Fruit fly (Drosophila melanogaster) whole organism, embryonic: ENCODE results near the gene Atg8b.

Source experiments
- CG14014 ChIP-seq: fragments of 200-800 bp; sonication (Bioruptor generic); IDR thresholded peaks from 2 replicates; pipeline ENCODE4 v1.3.6; 2022; ENCODE audit warnings: missing biosample characterization, missing genetic modification characterization
- CG32772 ChIP-seq: fragments of 200-800 bp; sonication (Bioruptor generic); IDR thresholded peaks from 2 replicates; pipeline ENCODE4 v1.3.6; 2022; ENCODE audit warnings: missing biosample characterization, missing genetic modification characterization
- CG34224 ChIP-seq: fragments of 200-800 bp; sonication (Bioruptor generic); IDR thresholded peaks from 3 replicates; pipeline ENCODE4 v1.3.6; 2022; ENCODE audit warnings: missing biosample characterization, missing genetic modification characterization; ENCODE audit not compliant: partially characterized antibody
- CG34422 ChIP-seq: fragments of 200-800 bp; sonication (Bioruptor generic); IDR thresholded peaks from 3 replicates; pipeline ENCODE4 v1.3.6; 2022; ENCODE audit warnings: missing biosample characterization, missing genetic modification characterization
- CG7928 ChIP-seq: fragments of 200-800 bp; sonication (Bioruptor generic); optimal IDR thresholded peaks from 2 replicates; lab custom pipeline; 2017; ENCODE audit warnings: missing biosample characterization, mild to moderate bottlenecking, missing genetic modification characterization
- CG7987 ChIP-seq: fragments of 200-800 bp; sonication (Bioruptor generic); optimal IDR thresholded peaks from 2 replicates; lab custom pipeline; 2018; ENCODE audit warnings: missing biosample characterization, mild to moderate bottlenecking, missing genetic modification characterization, moderate library complexity
- CG8290 ChIP-seq, 3 experiments: fragments of 200-800 bp; sonication (Bioruptor generic); optimal IDR thresholded peaks; 2 replicates each; lab custom pipeline; 2016 to 2019; ENCODE audit warnings: missing biosample characterization in 3 of 3, missing genetic modification characterization in 3 of 3, mild to moderate bottlenecking in 2 of 3, moderate library complexity in 1 of 3
- CTCF ChIP-seq: fragments of 200-800 bp; sonication (Bioruptor generic); optimal IDR thresholded peaks from 2 replicates; lab custom pipeline; 2017; ENCODE audit warnings: missing biosample characterization, mild to moderate bottlenecking, missing genetic modification characterization, moderate library complexity
- Dek ChIP-seq: fragments of 200-800 bp; sonication (Bioruptor generic); optimal IDR thresholded peaks from 3 replicates; lab custom pipeline; 2019; ENCODE audit warnings: missing biosample characterization, mild to moderate bottlenecking, missing genetic modification characterization, moderate library complexity
- Doc3 ChIP-seq: fragments of 200-800 bp; sonication (Bioruptor generic); IDR thresholded peaks from 3 replicates; pipeline ENCODE4 v1.3.6; 2022; ENCODE audit warnings: missing biosample characterization, missing genetic modification characterization; ENCODE audit not compliant: partially characterized antibody
- Ets65A ChIP-seq: fragments of 200-800 bp; sonication (Bioruptor generic); peaks from one replicate; lab custom pipeline; 2016; ENCODE audit warnings: missing biosample characterization, missing genetic modification characterization
- Fer1 ChIP-seq: fragments of 200-800 bp; sonication (Bioruptor generic); optimal IDR thresholded peaks from 2 replicates; lab custom pipeline; 2017; ENCODE audit warnings: missing biosample characterization, mild to moderate bottlenecking, missing genetic modification characterization
- GATAe ChIP-seq: fragments of 200-800 bp; sonication (Bioruptor generic); conservative IDR thresholded peaks from 2 replicates; pipeline ENCODE4 v1.3.6; 2022; ENCODE audit warnings: missing biosample characterization, missing genetic modification characterization
- Hmr ChIP-seq: fragments of 200-800 bp; sonication (Bioruptor generic); optimal IDR thresholded peaks from 3 replicates; lab custom pipeline; 2017; ENCODE audit warnings: mild to moderate bottlenecking, missing biosample characterization, missing genetic modification reagents, missing genetic modification characterization
- MBD-R2 ChIP-seq: fragments of 200-800 bp; sonication (Bioruptor generic); IDR thresholded peaks from 2 replicates; pipeline ENCODE4 v1.3.6; 2022; ENCODE audit warnings: missing biosample characterization, missing genetic modification characterization
- Med ChIP-seq: fragments of 200-800 bp; sonication (Bioruptor generic); peaks from one replicate; lab custom pipeline; 2016; ENCODE audit warnings: missing biosample characterization, missing genetic modification characterization, mild to moderate bottlenecking, inconsistent platforms, moderate library complexity
- Spps ChIP-seq: fragments of 200-800 bp; sonication (Bioruptor generic); optimal IDR thresholded peaks from 2 replicates; lab custom pipeline; 2018; ENCODE audit warnings: missing biosample characterization, mild to moderate bottlenecking, missing genetic modification characterization
- ash1 ChIP-seq: fragments of 200-800 bp; sonication (Bioruptor generic); optimal IDR thresholded peaks from 2 replicates; lab custom pipeline; 2018; ENCODE audit warnings: missing biosample characterization, mild to moderate bottlenecking, missing genetic modification characterization
- bcd ChIP-seq: fragments of 200-800 bp; sonication (Bioruptor generic); optimal IDR thresholded peaks from 2 replicates; lab custom pipeline; 2017; ENCODE audit warnings: missing biosample characterization, mild to moderate bottlenecking, missing genetic modification characterization
- bowl ChIP-seq: fragments of 200-800 bp; sonication (Bioruptor generic); IDR thresholded peaks from 2 replicates; pipeline ENCODE4 v1.3.6; 2022; ENCODE audit warnings: missing biosample characterization, missing genetic modification characterization
- caup ChIP-seq: fragments of 200-800 bp; sonication (Bioruptor generic); optimal IDR thresholded peaks from 3 replicates; lab custom pipeline; 2017; ENCODE audit warnings: missing biosample characterization, mild to moderate bottlenecking, missing genetic modification characterization, moderate library complexity; ENCODE audit not compliant: severe bottlenecking
- cg ChIP-seq: fragments of 200-800 bp; sonication (Bioruptor generic); optimal IDR thresholded peaks from 3 replicates; lab custom pipeline; 2019; ENCODE audit warnings: missing biosample characterization, mild to moderate bottlenecking, missing genetic modification characterization, moderate library complexity
- chinmo ChIP-seq: fragments of 200-800 bp; sonication (Bioruptor generic); IDR thresholded peaks from 4 replicates; pipeline ENCODE4 v1.3.6; 2022; ENCODE audit warnings: missing biosample characterization, missing genetic modification characterization; ENCODE audit not compliant: partially characterized antibody
- cwo ChIP-seq: fragments of 200-800 bp; sonication (Bioruptor generic); optimal IDR thresholded peaks from 3 replicates; lab custom pipeline; 2017; ENCODE audit warnings: missing biosample characterization, missing genetic modification characterization, mild to moderate bottlenecking, moderate library complexity, missing genetic modification reagents
- exex ChIP-seq: fragments of 200-800 bp; sonication (Bioruptor generic); optimal IDR thresholded peaks from 4 replicates; lab custom pipeline; 2018; ENCODE audit warnings: missing biosample characterization, mild to moderate bottlenecking, missing genetic modification characterization, moderate library complexity
- knrl ChIP-seq: fragments of 200-800 bp; sonication (Bioruptor generic); IDR thresholded peaks from 3 replicates; pipeline ENCODE4 v1.3.6; 2022; ENCODE audit warnings: missing biosample characterization, missing genetic modification characterization; ENCODE audit not compliant: partially characterized antibody
- lab ChIP-seq: fragments of 200-800 bp; sonication (Bioruptor generic); optimal IDR thresholded peaks from 3 replicates; lab custom pipeline; 2017; ENCODE audit warnings: missing biosample characterization, missing genetic modification characterization, mild to moderate bottlenecking, moderate library complexity, missing genetic modification reagents
- lov ChIP-seq, 2 experiments: fragments of 200-800 bp in 1 of 2; fragments of >200 bp in 1 of 2; sonication (Bioruptor generic) in 1 of 2; IDR thresholded peaks in 1 of 2; optimal IDR thresholded peaks in 1 of 2; 2 replicates in 1 of 2; 3 replicates in 1 of 2; pipeline versions ENCODE4 v1.3.6 to Lab custom; 2017 to 2022; ENCODE audit warnings: missing biosample characterization in 1 of 2, missing genetic modification characterization in 1 of 2
- rib ChIP-seq: fragments of 200-800 bp; sonication (Bioruptor generic); IDR thresholded peaks from 2 replicates; pipeline ENCODE4 v1.3.6; 2022; ENCODE audit warnings: missing biosample characterization, missing genetic modification characterization
- scrt ChIP-seq: fragments of 200-800 bp; sonication (Bioruptor generic); optimal IDR thresholded peaks from 2 replicates; lab custom pipeline; 2018; ENCODE audit warnings: missing biosample characterization, mild to moderate bottlenecking, missing genetic modification characterization, moderate library complexity
- sd ChIP-seq: fragments of 200-800 bp; sonication (Bioruptor generic); optimal IDR thresholded peaks from 3 replicates; lab custom pipeline; 2018; ENCODE audit warnings: missing biosample characterization, mild to moderate bottlenecking, missing genetic modification characterization, moderate library complexity
- sug ChIP-seq: fragments of 200-800 bp; optimal IDR thresholded peaks from 2 replicates; lab custom pipeline; 2019; ENCODE audit warnings: missing biosample characterization, mild to moderate bottlenecking, missing genetic modification characterization, moderate library complexity
- unc-4 ChIP-seq: fragments of 200-800 bp; sonication (Bioruptor generic); IDR thresholded peaks from 2 replicates; pipeline ENCODE4 v1.3.6; 2022; ENCODE audit warnings: missing biosample characterization, missing genetic modification characterization; ENCODE audit not compliant: partially characterized antibody
- zen ChIP-seq: fragments of 200-800 bp; sonication (Bioruptor generic); optimal IDR thresholded peaks from 3 replicates; lab custom pipeline; 2018; ENCODE audit warnings: missing biosample characterization, mild to moderate bottlenecking, missing genetic modification characterization, moderate library complexity

Atg8b gene

DNA sequence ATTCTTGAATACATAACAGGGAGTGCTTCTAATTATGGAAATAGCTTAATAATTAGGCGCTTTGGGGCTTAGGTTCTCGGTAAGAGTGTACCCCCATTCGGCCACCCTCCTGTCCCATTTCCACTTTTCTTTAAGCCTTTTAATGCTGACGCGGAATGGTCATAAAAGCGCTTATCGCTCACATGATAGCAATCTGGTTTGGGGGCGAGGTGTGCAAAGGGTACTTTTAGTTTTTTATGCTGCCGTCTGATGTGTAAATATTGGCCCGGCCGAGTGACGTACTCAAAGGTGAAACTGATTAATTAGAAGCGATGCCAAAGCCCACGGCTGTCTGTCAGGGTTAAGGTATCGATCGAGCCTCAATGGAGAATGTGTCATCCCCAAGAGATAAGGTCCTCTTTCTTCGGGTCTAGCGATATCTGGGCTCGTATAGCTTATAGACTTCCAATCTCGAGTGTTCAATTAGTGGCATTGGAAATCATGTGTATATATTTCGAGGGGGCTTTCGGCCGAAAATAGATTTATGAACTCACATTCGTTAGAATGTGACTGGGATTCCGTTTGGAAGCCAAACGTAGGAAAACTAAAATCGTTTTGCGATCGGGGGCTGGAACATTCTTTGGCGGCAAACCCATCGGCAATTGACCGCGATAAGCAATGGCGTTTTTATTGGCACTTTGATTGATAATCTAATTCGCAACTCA, 35.1 kb upstream of the Atg8b start (continued):
- TF ChIP-seq CG34224 (no peak), sd (tag; lab: Kevin White, UChicago) (peak; percentile 69)

DNA sequence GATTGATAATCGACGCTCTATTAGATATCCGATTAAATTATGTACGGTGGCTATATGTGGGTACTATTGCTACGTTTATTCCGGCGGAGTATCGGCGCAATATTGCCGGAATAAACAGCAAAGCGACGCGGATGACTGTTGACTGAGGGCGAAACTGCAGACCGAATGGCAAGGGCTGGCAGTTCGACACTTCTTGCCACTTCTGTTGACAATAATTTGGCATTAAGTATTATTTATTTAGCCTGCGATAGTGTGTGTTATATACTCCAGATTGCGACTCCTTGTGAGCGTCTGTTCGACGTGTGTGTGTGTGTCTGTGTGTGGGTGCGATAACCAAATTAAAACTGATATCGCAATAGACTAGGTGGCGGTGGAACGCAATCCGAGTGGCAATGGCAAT, 34.0 kb upstream of the Atg8b start:
- TF ChIP-seq lab (GFP tag; lab: Kevin White, UChicago): peak; percentile 28
- no peak for TF ChIP-seq Dek (tag; lab: Kevin White, UChicago)
- no peak for TF ChIP-seq Doc3
- TF ChIP-seq CG14014 (GFP tag; lab: Robert Waterston, UW): no peak
- peak; percentile 43 for TF ChIP-seq cwo (GFP tag; lab: Kevin White, UChicago)
- TF ChIP-seq bowl (GFP tag; lab: Robert Waterston, UW): no peak
- TF ChIP-seq rib: no peak
- no peak for TF ChIP-seq unc-4 (GFP tag; lab: Robert Waterston, UW)
- TF ChIP-seq chinmo (GFP tag; lab: Robert Waterston, UW): no peak
- no peak for TF ChIP-seq Hmr (GFP tag; lab: Kevin White, UChicago)
- no peak for TF ChIP-seq CG8290 (GFP tag; optimal IDR thresholded peaks at IDR 0.05; lab: Kevin White, UChicago)
- peak in 1 of 2 experiments; percentile 5 for TF ChIP-seq CG8290 (tag; optimal IDR thresholded peaks at IDR 0.05; lab: Kevin White, UChicago)
- TF ChIP-seq GATAe (GFP tag; lab: Robert Waterston, UW): peak; percentile 63
- TF ChIP-seq caup (GFP tag; lab: Kevin White, UChicago): no peak
- TF ChIP-seq Spps: no peak
- peak; percentile 55 for TF ChIP-seq sug (tag; lab: Kevin White, UChicago)
- peak; percentile 93 for TF ChIP-seq exex (tag; lab: Kevin White, UChicago)
- no peak for TF ChIP-seq ash1 (GFP tag; lab: Kevin White, UChicago)
- TF ChIP-seq CG32772 (GFP tag; lab: Robert Waterston, UW): no peak
- peak; percentile 2 for TF ChIP-seq Fer1 (GFP tag; lab: Kevin White, UChicago)
- TF ChIP-seq cg (GFP tag; lab: Kevin White, UChicago): peak; percentile 11
- TF ChIP-seq CG7987 (GFP tag; lab: Kevin White, UChicago): no peak

DNA sequence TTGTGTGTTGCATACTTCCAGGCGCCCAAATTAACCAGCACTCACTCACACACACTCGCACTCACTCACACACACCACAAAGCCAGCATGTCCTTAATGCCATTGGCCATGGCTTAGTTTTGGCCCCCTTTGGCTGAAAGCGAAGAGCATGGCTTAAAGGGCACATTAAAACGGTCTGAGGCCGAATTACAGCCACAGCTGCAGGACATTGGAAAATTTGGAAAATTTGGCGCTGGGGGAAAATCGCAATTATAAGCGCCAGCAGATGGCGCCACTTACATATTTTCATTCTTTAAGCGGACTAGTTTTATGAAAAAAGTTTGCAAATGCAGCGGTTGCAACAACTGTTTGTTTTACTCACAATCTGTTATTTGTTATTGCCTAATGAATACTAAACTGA, 17.7 kb upstream of the Atg8b start:
- TF ChIP-seq MBD-R2 (GFP tag; lab: Robert Waterston, UW) (no peak), scrt (GFP tag; lab: Kevin White, UChicago) (no peak), knrl (GFP tag; lab: Robert Waterston, UW) (no peak), zen (tag; lab: Kevin White, UChicago) (peak; percentile 9), Med (GFP tag; lab: Kevin White, UChicago) (peak; percentile 28), Ets65A (GFP tag; lab: Kevin White, UChicago) (peak; percentile 19), lov (optimal IDR thresholded peaks at IDR 0.05; lab: Kevin White, UChicago) (no peak), lov (GFP tag; IDR thresholded peaks at IDR 0.05; lab: Robert Waterston, UW) (no peak), CTCF (peak; percentile 75), CG7928 (GFP tag; lab: Kevin White, UChicago) (no peak), cg (GFP tag; lab: Kevin White, UChicago) (peak; percentile 26)

DNA sequence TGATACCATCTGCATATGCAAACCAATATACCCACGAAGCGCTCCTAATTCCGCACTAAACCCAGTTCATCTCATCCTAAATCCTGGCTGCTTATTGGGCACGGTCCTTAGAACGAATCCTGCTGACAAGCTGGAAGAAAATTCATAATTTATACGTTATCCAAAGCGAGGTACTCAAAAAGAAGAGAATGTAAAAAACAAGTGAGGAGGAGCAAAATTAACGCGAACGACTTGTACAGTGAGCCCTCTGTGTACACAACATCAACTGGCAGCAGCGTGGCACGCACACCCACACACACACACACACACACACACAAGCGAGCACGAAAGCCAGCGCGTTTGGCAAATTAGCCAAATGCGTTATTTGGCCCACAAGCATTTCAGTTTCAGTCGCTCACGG, 11.4 kb upstream of the Atg8b start, which contains the start of gene TyrRII:
Gene TyrRII, plus strand, starts transcription at position 301 of the 400 bp plus-strand sequence.
- no peak for TF ChIP-seq CG34422 (GFP tag; lab: Robert Waterston, UW)
- TF ChIP-seq bcd (GFP tag; lab: Kevin White, UChicago): no peak
- no peak for TF ChIP-seq zen (tag; lab: Kevin White, UChicago)
